2 fruit fly cellular contexts compared by ENCODE assay signal in genomic region chr3L:13938470-13939150, dm6.
TF ChIP-seq lines count a peak whose summit lies in the region.

No protein-coding gene starts in this region.

TF ChIP-seq in whole organism, embryonic, 481 proteins besides CTCF, POLR2A, EP300 and RAD21 (continued from another document and continues in another):
- TF ChIP-seq Atf6 (GFP tag; IDR thresholded peaks at IDR 0.05; lab: Robert Waterston, UW), result peak; percentile 65; the same call in 1 of the 2 replicates
- TF ChIP-seq h (optimal IDR thresholded peaks at IDR 0.05; lab: Kevin White, UChicago), result no peak
- no peak for TF ChIP-seq fd102C (GFP tag; optimal IDR thresholded peaks at IDR 0.05; lab: Kevin White, UChicago)
- TF ChIP-seq ind (GFP tag; optimal IDR thresholded peaks at IDR 0.05; lab: Kevin White, UChicago), result peak; percentile 90
- TF ChIP-seq cato (GFP tag; optimal IDR thresholded peaks at IDR 0.05; lab: Kevin White, UChicago; ENCODE audit: borderline replicate concordance), result peak; percentile 83
- peak; percentile 39 for TF ChIP-seq onecut (GFP tag; IDR thresholded peaks at IDR 0.05; lab: Robert Waterston, UW)
- peak; percentile 84 for TF ChIP-seq zfh2 (GFP tag; optimal IDR thresholded peaks at IDR 0.05; lab: Kevin White, UChicago)
- TF ChIP-seq CG3838 (GFP tag; optimal IDR thresholded peaks at IDR 0.05; lab: Kevin White, UChicago), result peak; percentile 67
- TF ChIP-seq CG7839 (tag; optimal IDR thresholded peaks at IDR 0.05; lab: Kevin White, UChicago), result peak; percentile 93
- peak; percentile 85 for TF ChIP-seq repo (GFP tag; optimal IDR thresholded peaks at IDR 0.05; lab: Kevin White, UChicago)
- TF ChIP-seq tx (GFP tag; optimal IDR thresholded peaks at IDR 0.05; lab: Kevin White, UChicago), result peak; percentile 89
- TF ChIP-seq B-H1 (GFP tag; IDR thresholded peaks at IDR 0.05; lab: Robert Waterston, UW), result peak; percentile 33; the same call in 1 of the 3 replicates
- TF ChIP-seq Drgx (GFP tag; IDR thresholded peaks at IDR 0.05; lab: Robert Waterston, UW), result peak; percentile 81; the same call in 1 of the 2 replicates
- peak; percentile 51 for TF ChIP-seq Ada2b (GFP tag; IDR thresholded peaks at IDR 0.05; lab: Robert Waterston, UW)
- peak; percentile 93 for TF ChIP-seq phol (tag; optimal IDR thresholded peaks at IDR 0.05; lab: Kevin White, UChicago)
- TF ChIP-seq Meics (GFP tag; optimal IDR thresholded peaks at IDR 0.05; lab: Kevin White, UChicago), result no peak
- peak; percentile 12 for TF ChIP-seq Sry-β (GFP tag; optimal IDR thresholded peaks at IDR 0.05; lab: Kevin White, UChicago)
- TF ChIP-seq CG3726 (GFP tag; IDR thresholded peaks at IDR 0.05; lab: Robert Waterston, UW), result no peak
- TF ChIP-seq CG11560 (tag; IDR thresholded peaks at IDR 0.05; lab: Robert Waterston, UW), result peak; percentile 64; the same call in 2 of the 3 replicates
- TF ChIP-seq CG33213 (GFP tag; optimal IDR thresholded peaks at IDR 0.05; lab: Kevin White, UChicago), result peak; percentile 75
- no peak for TF ChIP-seq Dp (GFP tag; optimal IDR thresholded peaks at IDR 0.05; lab: Kevin White, UChicago)
- TF ChIP-seq Antp (GFP tag; optimal IDR thresholded peaks at IDR 0.05; lab: Kevin White, UChicago), result peak; percentile 86
- TF ChIP-seq dpn (GFP tag; optimal IDR thresholded peaks at IDR 0.05; lab: Kevin White, UChicago), result peak; percentile 89 to 93
- TF ChIP-seq Doc2 (GFP tag; IDR thresholded peaks at IDR 0.05; lab: Robert Waterston, UW), result no peak
- TF ChIP-seq Ets65A (GFP tag; lab: Kevin White, UChicago), result peak; percentile 98
- peak; percentile 85 for TF ChIP-seq Abd-B (GFP tag; optimal IDR thresholded peaks at IDR 0.05; lab: Kevin White, UChicago)
- peak; percentile 61; the same call in 2 of the 3 replicates for TF ChIP-seq CG7357 (GFP tag; IDR thresholded peaks at IDR 0.05; lab: Robert Waterston, UW)
- no peak for TF ChIP-seq hbn (GFP tag; IDR thresholded peaks at IDR 0.05; lab: Robert Waterston, UW; ENCODE audit: partially characterized antibody)
- peak; percentile 66 for TF ChIP-seq CG6254 (GFP tag; optimal IDR thresholded peaks at IDR 0.05; lab: Kevin White, UChicago)
- peak; percentile 87 for TF ChIP-seq nmo (GFP tag; optimal IDR thresholded peaks at IDR 0.05; lab: Kevin White, UChicago)
- peak; percentile 75 for TF ChIP-seq Lhr (GFP tag; optimal IDR thresholded peaks at IDR 0.05; lab: Kevin White, UChicago)
- no peak for TF ChIP-seq CG15073 (GFP tag; optimal IDR thresholded peaks at IDR 0.05; lab: Kevin White, UChicago)
- no peak for TF ChIP-seq pzg (GFP tag; optimal IDR thresholded peaks at IDR 0.05; lab: Kevin White, UChicago)
- TF ChIP-seq ham (GFP tag; IDR thresholded peaks at IDR 0.05; lab: Robert Waterston, UW), result no peak
- peak; percentile 85 for TF ChIP-seq CG4820 (GFP tag; optimal IDR thresholded peaks at IDR 0.05; lab: Kevin White, UChicago)
- TF ChIP-seq CG13894 (tag; optimal IDR thresholded peaks at IDR 0.05; lab: Kevin White, UChicago), result no peak
- peak in 1 of 2 experiments; percentile 65 for TF ChIP-seq insv (GFP tag; optimal IDR thresholded peaks at IDR 0.05; lab: Kevin White, UChicago)
- TF ChIP-seq pros (GFP tag; optimal IDR thresholded peaks at IDR 0.05; lab: Kevin White, UChicago), result no peak
- TF ChIP-seq tna (GFP tag; IDR thresholded peaks at IDR 0.05; lab: Robert Waterston, UW; ENCODE audit: partially characterized antibody), result no peak
- TF ChIP-seq CG8478 (optimal IDR thresholded peaks at IDR 0.05; lab: Kevin White, UChicago), result no peak
- TF ChIP-seq CG32767 (GFP tag; IDR thresholded peaks at IDR 0.05; lab: Robert Waterston, UW), result peak; percentile 66
- TF ChIP-seq ase (GFP tag; IDR thresholded peaks at IDR 0.05; lab: Robert Waterston, UW), result peak; percentile 63; the same call in 2 of the 3 replicates
- TF ChIP-seq CG13775 (GFP tag; optimal IDR thresholded peaks at IDR 0.05; lab: Kevin White, UChicago), result peak; percentile 93
- peak; percentile 37 for TF ChIP-seq CG32772 (GFP tag; IDR thresholded peaks at IDR 0.05; lab: Robert Waterston, UW)
- peak; percentile 77 for TF ChIP-seq kni (GFP tag; optimal IDR thresholded peaks at IDR 0.05; lab: Kevin White, UChicago)
- TF ChIP-seq fd64A (GFP tag; optimal IDR thresholded peaks at IDR 0.05; lab: Kevin White, UChicago), result peak; percentile 54
- TF ChIP-seq CG17385 (GFP tag; optimal IDR thresholded peaks at IDR 0.05; lab: Kevin White, UChicago), result peak; percentile 86
- peak; percentile 97 for TF ChIP-seq CG17361 (GFP tag; IDR thresholded peaks at IDR 0.05; lab: Robert Waterston, UW)
- TF ChIP-seq bigmax (GFP tag; optimal IDR thresholded peaks at IDR 0.05; lab: Kevin White, UChicago), result no peak
- peak; percentile 69 for TF ChIP-seq vfl (GFP tag; optimal IDR thresholded peaks at IDR 0.05; lab: Kevin White, UChicago)
- TF ChIP-seq CG30431 (GFP tag; optimal IDR thresholded peaks at IDR 0.05; lab: Kevin White, UChicago), result peak; percentile 75
- TF ChIP-seq Hand (GFP tag; optimal IDR thresholded peaks at IDR 0.05; lab: Kevin White, UChicago), result peak; percentile 87
- peak; percentile 58 for TF ChIP-seq YL-1 (GFP tag; optimal IDR thresholded peaks at IDR 0.05; lab: Kevin White, UChicago)
- TF ChIP-seq Trl (optimal IDR thresholded peaks at IDR 0.05; lab: Kevin White, UChicago), result peak; percentile 51 to 59
- peak; percentile 68 for TF ChIP-seq Trl (GFP tag; optimal IDR thresholded peaks at IDR 0.05; lab: Kevin White, UChicago)
- TF ChIP-seq ash1 (GFP tag; optimal IDR thresholded peaks at IDR 0.05; lab: Kevin White, UChicago), result no peak
- peak; percentile 71 for TF ChIP-seq CG6654 (GFP tag; optimal IDR thresholded peaks at IDR 0.05; lab: Kevin White, UChicago)
- TF ChIP-seq GATAe (GFP tag; conservative IDR thresholded peaks at IDR 0.05; lab: Robert Waterston, UW), result no peak; the same call in 1 of the 2 replicates
- peak; percentile 91 for TF ChIP-seq fu2 (GFP tag; optimal IDR thresholded peaks at IDR 0.05; lab: Kevin White, UChicago)
- TF ChIP-seq tgo (GFP tag; IDR thresholded peaks at IDR 0.05; lab: Robert Waterston, UW), result peak; percentile 77
- TF ChIP-seq Lpt (GFP tag; optimal IDR thresholded peaks at IDR 0.05; lab: Kevin White, UChicago), result no peak
- peak; percentile 82 for TF ChIP-seq CG6813 (GFP tag; optimal IDR thresholded peaks at IDR 0.05; lab: Kevin White, UChicago)
- TF ChIP-seq Bgb (GFP tag; IDR thresholded peaks at IDR 0.05; lab: Robert Waterston, UW; ENCODE audit: partially characterized antibody), result no peak
- TF ChIP-seq HHEX (GFP tag; optimal IDR thresholded peaks at IDR 0.05; lab: Kevin White, UChicago), result peak; percentile 90
- TF ChIP-seq knrl (GFP tag; IDR thresholded peaks at IDR 0.05; lab: Robert Waterston, UW; ENCODE audit: partially characterized antibody), result no peak

TF ChIP-seq in whole organism, prepupa, 60 proteins besides CTCF, POLR2A, EP300 and RAD21 (continued from another document):
- TF ChIP-seq CG8632 (GFP tag; optimal IDR thresholded peaks at IDR 0.05; lab: Kevin White, UChicago) (peak; percentile 95), CG10669 (GFP tag; optimal IDR thresholded peaks at IDR 0.05; lab: Kevin White, UChicago) (peak; percentile 93), CG11294 (GFP tag; IDR thresholded peaks at IDR 0.05; lab: Robert Waterston, UW) (peak; percentile 70; the same call in 1 of the 2 replicates), topi (GFP tag; optimal IDR thresholded peaks at IDR 0.05; lab: Kevin White, UChicago) (peak; percentile 96), ss (GFP tag; optimal IDR thresholded peaks at IDR 0.05; lab: Kevin White, UChicago) (peak; percentile 86 to 95), CG3032 (tag; optimal IDR thresholded peaks at IDR 0.05; lab: Kevin White, UChicago) (peak; percentile 94), CG6163 (GFP tag; IDR thresholded peaks at IDR 0.05; lab: Robert Waterston, UW) (peak; percentile 78), CG8119 (GFP tag; IDR thresholded peaks at IDR 0.05; lab: Robert Waterston, UW) (peak; percentile 91)
